Worm (Caenorhabditis elegans) whole organism, L1 larva: ENCODE measurements around the gene col-12.

ENCODE experiments used
- elt-2 ChIP-seq: sonication (generic microtip); optimal IDR thresholded peaks from 2 replicates; lab custom pipeline; 2016; ENCODE audit warnings: missing genetic modification characterization, mild to moderate bottlenecking, inconsistent platforms, missing compliant biosample characterization, missing genetic modification reagents
- fkh-4 ChIP-seq: sonication (generic microtip); optimal IDR thresholded peaks from 2 replicates; lab custom pipeline; 2016; ENCODE audit warnings: missing compliant biosample characterization, missing genetic modification characterization, borderline replicate concordance
- fos-1 ChIP-seq: fragments of 150-350 bp; optimal IDR thresholded peaks from 2 replicates; lab custom pipeline; 2014; ENCODE audit warnings: missing biosample characterization, missing genetic modification characterization
- lin-15B ChIP-seq: fragments of 150-350 bp; sonication (generic microtip); optimal IDR thresholded peaks from 3 replicates; lab custom pipeline; 2014; ENCODE audit warnings: missing biosample characterization, missing genetic modification characterization
- mdl-1 ChIP-seq, 2 experiments: fragments of 150-350 bp; optimal IDR thresholded peaks; 2 replicates each; lab custom pipeline; 2014 to 2017; ENCODE audit warnings: missing biosample characterization in 2 of 2, missing genetic modification characterization in 2 of 2, inconsistent platforms in 1 of 2
- nhr-11 ChIP-seq: fragments of 150-350 bp; optimal IDR thresholded peaks from 2 replicates; lab custom pipeline; 2014; ENCODE audit warnings: missing biosample characterization, missing genetic modification characterization
- nhr-90 ChIP-seq: sonication (generic microtip); optimal IDR thresholded peaks from 2 replicates; lab custom pipeline; 2016; ENCODE audit warnings: mild to moderate bottlenecking, missing genetic modification characterization, missing compliant biosample characterization; ENCODE audit not compliant: poor library complexity
- pqm-1 ChIP-seq: sonication (generic microtip); optimal IDR thresholded peaks from 3 replicates; lab custom pipeline; 2017; ENCODE audit warnings: missing biosample characterization, missing genetic modification characterization
- snpc-4 ChIP-seq: fragments of 150-350 bp; optimal IDR thresholded peaks from 2 replicates; lab custom pipeline; 2014; ENCODE audit warnings: missing biosample characterization, missing genetic modification characterization
- unc-130 ChIP-seq: fragments of 150-350 bp; optimal IDR thresholded peaks from 2 replicates; lab custom pipeline; 2017; ENCODE audit warnings: missing biosample characterization, missing genetic modification characterization, inconsistent platforms
- unc-62 ChIP-seq: fragments of 150-350 bp; optimal IDR thresholded peaks from 2 replicates; lab custom pipeline; 2014; ENCODE audit warnings: missing biosample characterization, missing genetic modification reagents, missing genetic modification characterization
- zag-1 ChIP-seq: fragments of 150-350 bp; optimal IDR thresholded peaks from 2 replicates; lab custom pipeline; 2014; ENCODE audit warnings: missing biosample characterization, missing genetic modification characterization
- ztf-4 ChIP-seq: fragments of 150-350 bp; optimal IDR thresholded peaks from 2 replicates; lab custom pipeline; 2014; ENCODE audit warnings: missing biosample characterization, missing genetic modification characterization

ce11 chrV:10425098-10425497, at the start of gene col-12:
- no peak for TF ChIP-seq unc-62 (GFP tag; lab: Kevin White, UChicago)
- no peak for TF ChIP-seq elt-2 (tag; lab: Kevin White, UChicago)
- no peak for TF ChIP-seq snpc-4 (tag; lab: Kevin White, UChicago)
- no peak for TF ChIP-seq nhr-11 (tag; lab: Kevin White, UChicago)
- no peak for TF ChIP-seq lin-15B (tag; lab: Kevin White, UChicago)
- no peak for TF ChIP-seq nhr-90
- no peak for TF ChIP-seq unc-130 (tag; lab: Kevin White, UChicago)
- no peak for TF ChIP-seq pqm-1 (tag; lab: Kevin White, UChicago)
- TF ChIP-seq ztf-4 = no peak
- no peak for TF ChIP-seq mdl-1 (tag; optimal IDR thresholded peaks at IDR 0.05; lab: Kevin White, UChicago)
- no peak for TF ChIP-seq fkh-4 (tag; lab: Kevin White, UChicago)
- TF ChIP-seq zag-1 (tag; lab: Kevin White, UChicago) = no peak
- TF ChIP-seq fos-1 (tag; lab: Kevin White, UChicago) = no peak
